Worm (Caenorhabditis elegans): ENCODE measurements around the gene pan-1.

pan-1 gene

DNA sequence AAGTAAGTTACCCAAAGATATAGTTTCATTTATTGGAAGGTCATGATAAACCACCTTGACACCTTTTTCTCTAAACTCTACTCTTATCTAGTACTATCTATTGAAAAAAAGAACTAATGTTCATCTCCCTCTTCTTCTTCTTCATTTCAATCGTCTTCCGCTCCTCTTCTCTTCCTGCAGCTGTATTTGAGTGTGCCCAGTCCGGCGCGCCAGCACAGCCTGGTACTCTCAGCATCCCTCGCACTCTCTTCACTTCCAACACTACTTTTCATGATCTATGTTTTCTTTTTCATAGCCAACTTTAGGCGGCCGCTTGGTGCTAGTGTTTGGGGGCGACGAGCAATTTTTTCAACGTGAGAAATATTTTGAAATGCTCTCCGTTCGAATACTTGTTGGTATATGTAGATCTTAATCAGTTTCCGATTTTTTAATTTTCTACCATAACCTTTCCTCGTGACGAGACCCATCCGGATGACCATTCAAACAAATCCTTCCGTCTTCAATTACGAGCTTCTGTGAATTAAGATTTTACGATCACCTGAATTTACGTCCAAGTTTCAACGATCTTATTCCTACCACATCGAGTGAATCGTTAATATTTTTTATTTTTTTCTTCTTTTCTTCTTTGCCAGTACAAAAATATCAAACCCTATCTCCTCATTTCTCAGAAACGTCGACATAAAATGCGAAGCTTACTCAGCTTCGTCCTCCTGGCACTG, at the start of gene pan-1:
pan-1 (plus strand) TSS at position 669 of the 719 bp plus-strand sequence.
- no peak for TF ChIP-seq unc-62 (GFP tag; optimal IDR thresholded peaks at IDR 0.05)

ce11 chrIII:4513926-4514325, 48.6 kb upstream of the pan-1 start:
- TF ChIP-seq unc-62 (GFP tag; optimal IDR thresholded peaks at IDR 0.05): no peak

DNA sequence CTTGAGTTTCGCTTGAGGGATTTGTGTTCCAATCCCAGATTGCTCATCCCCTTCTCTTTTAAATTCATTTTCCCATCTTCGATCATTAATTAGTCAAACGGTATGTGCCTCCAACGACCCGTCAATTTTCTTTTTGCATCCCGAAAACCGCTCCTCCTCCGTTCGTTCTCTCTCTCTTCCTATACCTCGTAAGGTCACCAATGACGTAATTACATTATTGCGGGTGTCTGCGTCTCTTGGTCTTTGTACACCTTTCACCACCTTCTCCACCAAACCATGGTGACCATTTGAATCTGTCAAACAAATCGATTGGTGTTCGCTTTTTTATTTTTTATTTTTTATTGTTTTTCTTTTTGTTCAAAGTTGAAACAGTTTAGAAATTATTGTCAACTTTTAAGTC, 47.4 kb upstream of the pan-1 start:
- TF ChIP-seq unc-62 (GFP tag; optimal IDR thresholded peaks at IDR 0.05): no peak

ce11 chrIII:4517781-4518180, 44.8 kb upstream of the pan-1 start:
- no peak for TF ChIP-seq unc-62 (GFP tag; optimal IDR thresholded peaks at IDR 0.05)

ce11 chrIII:4519410-4519809, 43.1 kb upstream of the pan-1 start:
- no peak for TF ChIP-seq unc-62 (GFP tag; optimal IDR thresholded peaks at IDR 0.05)

- TF ChIP-seq unc-62 (GFP tag; optimal IDR thresholded peaks at IDR 0.05): no peak
These were observed 42.5 kb upstream of the pan-1 start, which contains the start of gene cdh-4 for ce11 chrIII:4520057-4520456. Gene cdh-4, plus strand, starts transcription at chrIII:4520357.

DNA sequence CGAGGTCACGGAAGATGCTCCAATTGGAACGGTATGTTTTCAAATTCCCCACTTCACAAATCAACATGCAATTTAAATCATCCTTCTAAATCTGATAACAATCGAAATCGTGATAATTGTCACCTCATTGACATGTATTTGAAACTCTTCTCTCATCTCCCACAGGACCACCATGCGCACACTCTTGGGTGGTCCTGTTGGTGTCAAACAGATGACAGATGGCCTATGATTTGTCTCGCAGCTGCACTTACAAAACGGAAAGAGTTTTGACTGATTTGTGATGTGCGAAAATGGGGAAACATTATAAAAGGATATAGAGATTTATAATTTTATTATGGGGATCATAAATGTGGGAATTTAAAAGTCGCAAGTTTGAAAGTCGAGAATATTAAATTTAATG, 39.1 kb upstream of the pan-1 start:
- no peak for TF ChIP-seq unc-62 (GFP tag; optimal IDR thresholded peaks at IDR 0.05)

- no peak for TF ChIP-seq unc-62 (GFP tag; optimal IDR thresholded peaks at IDR 0.05)
These were observed 38.5 kb upstream of the pan-1 start for ce11 chrIII:4524071-4524470.

ce11 chrIII:4525998-4526397, 36.5 kb upstream of the pan-1 start:
- no peak for TF ChIP-seq unc-62 (GFP tag; optimal IDR thresholded peaks at IDR 0.05)

- TF ChIP-seq unc-62 (GFP tag; optimal IDR thresholded peaks at IDR 0.05): no peak
These were observed 31.6 kb upstream of the pan-1 start for ce11 chrIII:4530968-4531367.

DNA sequence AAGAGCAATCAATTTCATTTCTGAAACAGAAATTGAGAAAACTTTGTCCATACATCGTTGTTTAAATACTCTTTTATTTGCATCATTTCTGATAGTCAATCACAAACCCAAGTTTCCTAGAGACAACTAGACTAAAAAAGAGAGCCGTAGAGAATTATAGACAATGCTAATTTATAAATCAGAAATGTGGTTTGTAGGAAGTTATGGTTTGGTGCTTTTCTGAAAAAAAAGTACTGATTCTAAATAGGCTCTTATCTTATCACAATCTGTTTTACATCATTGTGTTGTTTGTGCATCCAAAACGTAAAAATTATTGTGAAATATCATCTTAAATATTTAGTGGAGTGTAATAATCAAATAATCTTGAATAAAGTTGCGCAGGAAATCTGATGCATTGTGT, 21.9 kb upstream of the pan-1 start, which contains the start of gene ugt-62:
ugt-62 (minus strand) TSS at position 20 of the 400 bp plus-strand sequence.
- TF ChIP-seq unc-62 (GFP tag; optimal IDR thresholded peaks at IDR 0.05): no peak

ce11 chrIII:4542362-4542931, 20.1 kb upstream of the pan-1 start, which contains the start of the genes mrps-34 and cisd-3.1:
Gene mrps-34, minus strand, starts transcription at chrIII:4542452.
Gene cisd-3.1, plus strand, starts transcription at chrIII:4542881.
- no peak for TF ChIP-seq unc-62 (GFP tag; optimal IDR thresholded peaks at IDR 0.05)

- TF ChIP-seq unc-62 (GFP tag; optimal IDR thresholded peaks at IDR 0.05): no peak
These were observed 17.6 kb upstream of the pan-1 start, which contains the start of gene M88.3 for ce11 chrIII:4544959-4545358. Gene M88.3, minus strand, starts transcription at chrIII:4545059.

DNA sequence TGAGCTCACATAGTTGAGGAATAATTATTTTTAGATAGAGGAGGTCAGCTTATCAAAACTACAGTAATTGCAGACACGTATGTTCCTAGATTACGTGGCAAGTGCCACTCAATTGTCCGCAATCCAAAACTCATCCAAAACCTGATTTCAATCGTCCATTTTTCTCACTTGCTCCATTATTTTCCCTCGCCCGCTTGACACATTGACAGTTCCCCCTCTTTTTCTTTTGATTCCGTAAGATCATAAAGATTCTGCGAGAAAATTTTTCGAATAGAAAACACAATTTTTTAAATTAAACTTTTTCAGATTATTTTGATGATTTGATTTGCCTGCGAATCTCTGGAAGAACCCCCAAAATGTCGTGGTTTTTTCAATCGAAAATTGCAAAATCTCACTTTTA, 13.8 kb upstream of the pan-1 start, which contains the start of gene M88.4:
M88.4 (plus strand) TSS at position 301 of the 400 bp plus-strand sequence.
- TF ChIP-seq unc-62 (GFP tag; optimal IDR thresholded peaks at IDR 0.05): no peak

DNA sequence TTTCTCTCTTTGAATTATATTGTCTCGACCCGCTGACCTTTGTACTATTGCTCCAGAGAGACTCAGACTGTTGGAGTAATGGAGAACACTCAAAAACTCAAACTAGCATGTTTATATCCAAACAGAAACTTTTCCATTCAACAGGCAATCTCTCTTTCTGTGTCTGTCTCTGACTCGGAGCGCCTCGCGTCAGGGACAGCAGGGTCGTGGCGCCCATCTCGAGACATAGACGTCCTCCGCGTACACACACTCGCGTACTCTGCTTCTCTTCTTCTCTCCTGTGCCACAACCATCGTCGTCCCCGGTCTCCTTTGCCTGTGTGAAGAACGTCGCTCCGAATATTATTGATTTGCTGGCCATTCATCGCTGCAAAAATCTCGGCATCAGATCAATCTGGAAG, 10.6 kb upstream of the pan-1 start:
- TF ChIP-seq unc-62 (GFP tag; optimal IDR thresholded peaks at IDR 0.05): no peak

DNA sequence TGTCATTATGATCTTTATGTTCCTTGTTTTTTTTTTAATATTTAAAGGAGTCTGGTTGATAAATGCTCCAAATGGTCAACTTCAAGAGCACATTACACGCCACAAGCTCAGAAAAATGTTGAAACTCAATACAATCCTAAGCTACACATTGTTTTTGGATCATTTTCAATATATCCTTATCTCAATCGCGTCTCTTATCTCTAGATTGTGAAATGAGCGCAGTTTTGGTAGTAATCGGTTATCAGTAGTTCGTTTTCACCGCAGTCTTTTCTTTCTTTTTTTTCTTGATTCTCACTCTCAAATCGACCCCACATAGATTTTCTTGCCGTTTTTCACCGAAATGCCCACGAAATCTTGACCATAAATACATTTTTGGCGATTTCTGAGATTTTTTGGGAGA, 9.7 kb upstream of the pan-1 start:
- no peak for TF ChIP-seq unc-62 (GFP tag; optimal IDR thresholded peaks at IDR 0.05)

ce11 chrIII:4553316-4553715, 9.2 kb upstream of the pan-1 start, which contains the start of gene imph-1:
Gene imph-1, plus strand, starts transcription at chrIII:4553616.
- TF ChIP-seq unc-62 (GFP tag; optimal IDR thresholded peaks at IDR 0.05): no peak

Measured in whole organism, dauer.